Fruit fly (Drosophila melanogaster): ENCODE results near the gene spg.

- TF ChIP-seq CG8478 (optimal IDR thresholded peaks at IDR 0.05): no peak
- no peak for TF ChIP-seq CTCF (optimal IDR thresholded peaks at IDR 0.05)
Measured at dm6 chr3R:28898921-28899545, 54.0 kb downstream of the spg start.

Measured in S2 (cell line).